Fruit fly (Drosophila melanogaster): ENCODE results near the gene CG4887.

CG4887 gene

DNA sequence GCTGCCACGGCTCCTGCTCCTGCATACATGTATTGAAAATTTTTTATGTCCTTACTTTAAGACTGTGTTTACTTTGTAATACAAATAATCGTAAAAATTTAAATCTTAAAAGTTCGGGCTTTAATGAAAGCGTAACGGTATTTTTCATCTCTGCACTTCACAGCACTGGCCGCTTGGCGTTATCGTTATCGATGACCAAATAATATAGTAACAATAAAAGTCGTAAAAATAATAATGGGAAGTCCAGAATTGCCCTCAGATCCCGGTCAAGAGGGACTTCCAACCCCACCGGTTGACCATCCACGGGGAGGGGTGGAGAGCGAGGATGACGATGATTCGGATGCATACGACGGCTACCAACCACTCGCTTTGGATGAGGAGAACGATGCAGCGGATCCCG is 6.5 kb upstream of the CG4887 start, which contains the start of gene CG14341 (continued):
- TF ChIP-seq Max (GFP tag; optimal IDR thresholded peaks at IDR 0.05) (no peak), Fer2 (tag; optimal IDR thresholded peaks at IDR 0.05) (no peak), HHEX (GFP tag; optimal IDR thresholded peaks at IDR 0.05) (no peak), CG6175 (GFP tag; IDR thresholded peaks at IDR 0.05) (no peak), GATAe (GFP tag; conservative IDR thresholded peaks at IDR 0.05) (no peak), tgo (GFP tag; IDR thresholded peaks at IDR 0.05) (no peak), CG13624 (GFP tag; optimal IDR thresholded peaks at IDR 0.05) (no peak), CG10462 (GFP tag; optimal IDR thresholded peaks at IDR 0.05) (no peak), phol (tag; optimal IDR thresholded peaks at IDR 0.05) (no peak), CG5180 (GFP tag; optimal IDR thresholded peaks at IDR 0.05) (no peak), CG14014 (GFP tag; IDR thresholded peaks at IDR 0.05) (no peak), cwo (GFP tag; optimal IDR thresholded peaks at IDR 0.05) (no peak), Lhr (GFP tag; optimal IDR thresholded peaks at IDR 0.05) (no peak), Bdp1 (GFP tag; optimal IDR thresholded peaks at IDR 0.05) (no peak), Sry-β (GFP tag; optimal IDR thresholded peaks at IDR 0.05) (no peak), CG15269 (tag; optimal IDR thresholded peaks at IDR 0.05) (no peak), wek (GFP tag; optimal IDR thresholded peaks at IDR 0.05) (no peak), h (optimal IDR thresholded peaks at IDR 0.05) (no peak), CTCF (GFP tag; optimal IDR thresholded peaks at IDR 0.05) (no peak), CG6813 (GFP tag; optimal IDR thresholded peaks at IDR 0.05) (no peak), Hr51 (GFP tag; optimal IDR thresholded peaks at IDR 0.05) (no peak), Aef1 (GFP tag; IDR thresholded peaks at IDR 0.05) (no peak), Sry-δ (GFP tag; optimal IDR thresholded peaks at IDR 0.05) (peak; percentile 34), ro (GFP tag; IDR thresholded peaks at IDR 0.05) (no peak), lov (optimal IDR thresholded peaks at IDR 0.05) (no peak), lov (GFP tag; IDR thresholded peaks at IDR 0.05) (no peak), abd-A (tag; optimal IDR thresholded peaks at IDR 0.05) (no peak), crol (GFP tag; IDR thresholded peaks at IDR 0.05) (no peak), CG8924 (tag; optimal IDR thresholded peaks at IDR 0.05) (no peak), gsb-n (tag; optimal IDR thresholded peaks at IDR 0.05) (no peak), scrt (GFP tag; optimal IDR thresholded peaks at IDR 0.05) (no peak), Dbx (GFP tag; IDR thresholded peaks at IDR 0.05) (no peak), E2f1 (GFP tag; IDR thresholded peaks at IDR 0.05) (no peak), CG1529 (GFP tag; optimal IDR thresholded peaks at IDR 0.05) (no peak), Rfx (GFP tag; IDR thresholded peaks at IDR 0.05) (no peak), CG11695 (GFP tag; IDR thresholded peaks at IDR 0.05) (no peak), pan (optimal IDR thresholded peaks at IDR 0.05) (no peak), pan (GFP tag; optimal IDR thresholded peaks at IDR 0.05 in 1 of 2, IDR thresholded peaks at IDR 0.05 in 1 of 2) (no peak), CG2712 (tag; optimal IDR thresholded peaks at IDR 0.05) (no peak), CG17385 (GFP tag; optimal IDR thresholded peaks at IDR 0.05) (no peak), CG8388 (GFP tag; optimal IDR thresholded peaks at IDR 0.05) (no peak), CG30403 (GFP tag; optimal IDR thresholded peaks at IDR 0.05) (no peak), Dref (GFP tag; IDR thresholded peaks at IDR 0.05) (peak; percentile 64), YL-1 (GFP tag; optimal IDR thresholded peaks at IDR 0.05) (no peak), Pdp1 (GFP tag; optimal IDR thresholded peaks at IDR 0.05) (peak in 1 of 2 experiments; percentile 40), CG31388 (GFP tag; optimal IDR thresholded peaks at IDR 0.05) (no peak), hkb (optimal IDR thresholded peaks at IDR 0.05) (no peak), hkb (GFP tag; IDR thresholded peaks at IDR 0.05) (no peak), chn (GFP tag; optimal IDR thresholded peaks at IDR 0.05) (no peak), CG7372 (GFP tag; IDR thresholded peaks at IDR 0.05) (no peak), sens (GFP tag) (peak; percentile 69), CG10431 (GFP tag; optimal IDR thresholded peaks at IDR 0.05) (no peak), H15 (GFP tag; IDR thresholded peaks at IDR 0.05) (no peak), tup (GFP tag; optimal IDR thresholded peaks at IDR 0.05) (no peak)
